Fruit fly (Drosophila melanogaster) whole organism, embryonic: ENCODE results near the gene CG42512.
A peak's percentile ranks its signal among the peaks of the same experiment; 100 is the strongest.

ENCODE experiments used
- Ada2b ChIP-seq: fragments of 200-800 bp; sonication (Bioruptor generic); IDR thresholded peaks from 2 replicates; pipeline ENCODE4 v1.3.6; 2022; ENCODE audit warnings: missing biosample characterization, missing genetic modification characterization
- Bdp1 ChIP-seq: fragments of 200-800 bp; sonication (Bioruptor generic); optimal IDR thresholded peaks from 3 replicates; lab custom pipeline; 2016; ENCODE audit warnings: missing biosample characterization, missing genetic modification characterization
- Bgb ChIP-seq: fragments of 200-800 bp; sonication (Bioruptor generic); IDR thresholded peaks from 2 replicates; pipeline ENCODE4 v1.3.6; 2022; ENCODE audit warnings: missing biosample characterization, missing genetic modification characterization; ENCODE audit not compliant: partially characterized antibody
- CG10209 ChIP-seq: fragments of 200-800 bp; sonication (Bioruptor generic); optimal IDR thresholded peaks from 3 replicates; lab custom pipeline; 2017; ENCODE audit warnings: missing biosample characterization, mild to moderate bottlenecking, missing genetic modification characterization, missing genetic modification reagents
- CG11093 ChIP-seq: fragments of 200-800 bp; sonication (Bioruptor generic); IDR thresholded peaks from 3 replicates; pipeline ENCODE4 v1.3.6; 2022; ENCODE audit warnings: missing biosample characterization, missing genetic modification characterization
- CG12071 ChIP-seq: fragments of 200-800 bp; sonication (Bioruptor generic); optimal IDR thresholded peaks from 3 replicates; lab custom pipeline; 2018; ENCODE audit warnings: missing biosample characterization, mild to moderate bottlenecking, missing genetic modification characterization
- CG12155 ChIP-seq: fragments of 200-800 bp; sonication (Bioruptor generic); optimal IDR thresholded peaks from 3 replicates; lab custom pipeline; 2016; ENCODE audit warnings: missing biosample characterization, missing genetic modification characterization
- CG14860 ChIP-seq: fragments of 200-800 bp; sonication (Bioruptor generic); IDR thresholded peaks from 3 replicates; pipeline ENCODE4 v1.3.6; 2022; ENCODE audit warnings: missing biosample characterization, missing genetic modification characterization; ENCODE audit not compliant: partially characterized antibody
- CG16779 ChIP-seq: fragments of 200-800 bp; sonication (Bioruptor generic); IDR thresholded peaks from 2 replicates; pipeline ENCODE4 v1.3.6; 2022; ENCODE audit warnings: missing biosample characterization, missing genetic modification characterization
- CG2875 ChIP-seq: fragments of 200-800 bp; sonication (Bioruptor generic); optimal IDR thresholded peaks from 2 replicates; lab custom pipeline; 2017; ENCODE audit warnings: missing biosample characterization, mild to moderate bottlenecking, missing genetic modification characterization, missing genetic modification reagents
- CG3838 ChIP-seq: fragments of 200-800 bp; sonication (Bioruptor generic); optimal IDR thresholded peaks from 3 replicates; lab custom pipeline; 2016; ENCODE audit warnings: missing biosample characterization, missing genetic modification characterization
- CG4360 ChIP-seq: fragments of 200-800 bp; sonication (Bioruptor generic); IDR thresholded peaks from 2 replicates; pipeline ENCODE4 v1.3.6; 2022; ENCODE audit warnings: missing biosample characterization, missing genetic modification characterization
- CG5953 ChIP-seq: fragments of 200-800 bp; sonication (Bioruptor generic); IDR thresholded peaks from 2 replicates; pipeline ENCODE4 v1.3.6; 2022; ENCODE audit warnings: missing biosample characterization, missing genetic modification characterization
- CG6654 ChIP-seq: fragments of 200-800 bp; sonication (Bioruptor generic); optimal IDR thresholded peaks from 2 replicates; lab custom pipeline; 2017; ENCODE audit warnings: missing biosample characterization, mild to moderate bottlenecking, missing genetic modification characterization
- CG6683 ChIP-seq: fragments of 200-800 bp; sonication (Bioruptor generic); optimal IDR thresholded peaks from 2 replicates; lab custom pipeline; 2017; ENCODE audit warnings: missing biosample characterization, mild to moderate bottlenecking, missing genetic modification characterization, missing genetic modification reagents
- CG7556 ChIP-seq: fragments of 200-800 bp; sonication (Bioruptor generic); optimal IDR thresholded peaks from 2 replicates; lab custom pipeline; 2017; ENCODE audit warnings: missing biosample characterization, mild to moderate bottlenecking, missing genetic modification characterization
- CG8478 ChIP-seq: fragments of >200 bp; optimal IDR thresholded peaks from 2 replicates; lab custom pipeline; 2018
- CG8765 ChIP-seq: fragments of 200-800 bp; sonication (Bioruptor generic); IDR thresholded peaks from 2 replicates; pipeline ENCODE4 v1.3.6; 2022; ENCODE audit warnings: missing biosample characterization, missing genetic modification characterization
- CG8944 ChIP-seq: fragments of 200-800 bp; sonication (Bioruptor generic); optimal IDR thresholded peaks from 3 replicates; lab custom pipeline; 2016; ENCODE audit warnings: missing biosample characterization, missing genetic modification characterization
- CG9932 ChIP-seq: fragments of 200-800 bp; sonication (Bioruptor generic); IDR thresholded peaks from 2 replicates; pipeline ENCODE4 v1.3.6; 2022; ENCODE audit warnings: missing biosample characterization, missing genetic modification characterization
- CTCF ChIP-seq: fragments of 200-800 bp; sonication (Bioruptor generic); optimal IDR thresholded peaks from 2 replicates; lab custom pipeline; 2017; ENCODE audit warnings: missing biosample characterization, mild to moderate bottlenecking, missing genetic modification characterization, moderate library complexity
- Camta ChIP-seq: fragments of 200-800 bp; sonication (Bioruptor generic); optimal IDR thresholded peaks from 2 replicates; lab custom pipeline; 2016; ENCODE audit warnings: missing biosample characterization, missing genetic modification characterization
- CoRest ChIP-seq: fragments of 200-800 bp; sonication (Bioruptor generic); optimal IDR thresholded peaks from 3 replicates; lab custom pipeline; 2018; ENCODE audit warnings: missing biosample characterization, mild to moderate bottlenecking, missing genetic modification characterization, moderate library complexity
- Dll ChIP-seq: fragments of 200-800 bp; sonication (Bioruptor generic); IDR thresholded peaks from 4 replicates; pipeline ENCODE4 v1.3.6; 2022; ENCODE audit warnings: missing biosample characterization, missing genetic modification characterization; ENCODE audit not compliant: partially characterized antibody
- Doc3 ChIP-seq: fragments of 200-800 bp; sonication (Bioruptor generic); IDR thresholded peaks from 3 replicates; pipeline ENCODE4 v1.3.6; 2022; ENCODE audit warnings: missing biosample characterization, missing genetic modification characterization; ENCODE audit not compliant: partially characterized antibody
- Dref ChIP-seq: fragments of 200-800 bp; sonication (Bioruptor generic); IDR thresholded peaks from 2 replicates; pipeline ENCODE4 v1.3.6; 2022; ENCODE audit warnings: missing biosample characterization, missing genetic modification characterization
- E2f1 ChIP-seq: fragments of 200-800 bp; sonication (Bioruptor generic); IDR thresholded peaks from 2 replicates; pipeline ENCODE4 v1.3.6; 2022; ENCODE audit warnings: missing biosample characterization, missing genetic modification characterization
- E2f2 ChIP-seq: fragments of 200-800 bp; sonication (Bioruptor generic); IDR thresholded peaks from 2 replicates; pipeline ENCODE4 v1.3.6; 2022; ENCODE audit warnings: missing biosample characterization, missing genetic modification characterization
- Gsc ChIP-seq: fragments of 200-800 bp; sonication (Bioruptor generic); IDR thresholded peaks from 2 replicates; pipeline ENCODE4 v1.3.6; 2022; ENCODE audit warnings: missing biosample characterization, missing genetic modification characterization
- Hmx ChIP-seq: fragments of 200-800 bp; sonication (Bioruptor generic); optimal IDR thresholded peaks from 2 replicates; lab custom pipeline; 2016; ENCODE audit warnings: missing biosample characterization, missing genetic modification characterization
- NK7.1 ChIP-seq: fragments of 200-800 bp; sonication (Bioruptor generic); optimal IDR thresholded peaks from 3 replicates; lab custom pipeline; 2016; ENCODE audit warnings: missing biosample characterization, missing genetic modification characterization
- Pdp1 ChIP-seq, 2 experiments: fragments of 200-800 bp; sonication (Bioruptor generic); optimal IDR thresholded peaks; 3 replicates each; lab custom pipeline; 2016; ENCODE audit warnings: missing biosample characterization in 2 of 2, missing genetic modification characterization in 2 of 2, mild to moderate bottlenecking in 1 of 2, moderate library complexity in 1 of 2
- Ssrp ChIP-seq: fragments of 200-800 bp; sonication (Bioruptor generic); optimal IDR thresholded peaks from 2 replicates; lab custom pipeline; 2018; ENCODE audit warnings: missing biosample characterization, mild to moderate bottlenecking, missing genetic modification characterization, moderate library complexity
- Taf1 ChIP-seq: fragments of 200-800 bp; sonication (Bioruptor generic); IDR thresholded peaks from 2 replicates; pipeline ENCODE4 v1.3.6; 2022; ENCODE audit warnings: missing biosample characterization, missing genetic modification characterization
- Vsx1 ChIP-seq: fragments of 200-800 bp; sonication (Bioruptor generic); optimal IDR thresholded peaks from 2 replicates; lab custom pipeline; 2017; ENCODE audit warnings: missing biosample characterization, mild to moderate bottlenecking, missing genetic modification characterization, missing genetic modification reagents
- Xrp1 ChIP-seq: fragments of 200-800 bp; sonication (Bioruptor generic); IDR thresholded peaks from 2 replicates; pipeline ENCODE4 v1.3.6; 2022; ENCODE audit warnings: missing biosample characterization, missing genetic modification characterization
- cas ChIP-seq: fragments of 200-800 bp; sonication (Bioruptor generic); IDR thresholded peaks from 2 replicates; pipeline ENCODE4 v1.3.6; 2022; ENCODE audit warnings: missing biosample characterization, missing genetic modification characterization
- caup ChIP-seq: fragments of 200-800 bp; sonication (Bioruptor generic); optimal IDR thresholded peaks from 3 replicates; lab custom pipeline; 2017; ENCODE audit warnings: missing biosample characterization, mild to moderate bottlenecking, missing genetic modification characterization, moderate library complexity; ENCODE audit not compliant: severe bottlenecking
- dpn ChIP-seq, 2 experiments: fragments of 200-800 bp; sonication (Bioruptor generic); optimal IDR thresholded peaks; 3 replicates each; lab custom pipeline; 2016; ENCODE audit warnings: missing biosample characterization in 2 of 2, missing genetic modification characterization in 2 of 2
- fd96Cb ChIP-seq: fragments of 200-800 bp; sonication (Bioruptor generic); optimal IDR thresholded peaks from 2 replicates; lab custom pipeline; 2018; ENCODE audit warnings: missing biosample characterization, mild to moderate bottlenecking, missing genetic modification characterization, moderate library complexity
- grn ChIP-seq: fragments of 200-800 bp; sonication (Bioruptor generic); optimal IDR thresholded peaks from 3 replicates; lab custom pipeline; 2017; ENCODE audit warnings: missing biosample characterization, missing genetic modification characterization
- inv ChIP-seq: fragments of 200-800 bp; sonication (Bioruptor generic); IDR thresholded peaks from 2 replicates; pipeline ENCODE4 v1.3.6; 2022; ENCODE audit warnings: missing biosample characterization, missing genetic modification characterization; ENCODE audit not compliant: partially characterized antibody
- nom ChIP-seq: fragments of 200-800 bp; sonication (Bioruptor generic); optimal IDR thresholded peaks from 2 replicates; lab custom pipeline; 2017; ENCODE audit warnings: missing biosample characterization, missing genetic modification characterization, mild to moderate bottlenecking, moderate library complexity, missing genetic modification reagents
- sima ChIP-seq: fragments of 200-800 bp; sonication (Bioruptor generic); optimal IDR thresholded peaks from 2 replicates; lab custom pipeline; 2016; ENCODE audit warnings: missing biosample characterization, missing genetic modification characterization
- sna ChIP-seq: fragments of 200-800 bp; sonication (Bioruptor generic); IDR thresholded peaks from 2 replicates; pipeline ENCODE4 v1.3.6; 2022; ENCODE audit warnings: missing biosample characterization, missing genetic modification characterization; ENCODE audit not compliant: partially characterized antibody
- ssp ChIP-seq: fragments of 200-800 bp; sonication (Bioruptor generic); IDR thresholded peaks from 2 replicates; pipeline ENCODE4 v1.3.6; 2022; ENCODE audit warnings: missing biosample characterization, missing genetic modification characterization
- tin ChIP-seq: fragments of 200-800 bp; sonication (Bioruptor generic); optimal IDR thresholded peaks from 3 replicates; lab custom pipeline; 2016; ENCODE audit warnings: missing biosample characterization, missing genetic modification characterization
- tna ChIP-seq: fragments of 200-800 bp; sonication (Bioruptor generic); IDR thresholded peaks from 2 replicates; pipeline ENCODE4 v1.3.6; 2022; ENCODE audit warnings: missing biosample characterization, missing genetic modification characterization; ENCODE audit not compliant: partially characterized antibody
- twi ChIP-seq: fragments of 200-800 bp; optimal IDR thresholded peaks from 2 replicates; lab custom pipeline; 2019; ENCODE audit warnings: missing biosample characterization, mild to moderate bottlenecking, missing genetic modification characterization, moderate library complexity
- zen ChIP-seq: fragments of 200-800 bp; sonication (Bioruptor generic); optimal IDR thresholded peaks from 3 replicates; lab custom pipeline; 2018; ENCODE audit warnings: missing biosample characterization, mild to moderate bottlenecking, missing genetic modification characterization, moderate library complexity
- zfh1 ChIP-seq: fragments of 200-800 bp; sonication (Bioruptor generic); IDR thresholded peaks from 3 replicates; pipeline ENCODE4 v1.3.6; 2022; ENCODE audit warnings: missing biosample characterization, missing genetic modification characterization

CG42512 gene

dm6 chrX:16644535-16645131, 6.5 kb upstream of the CG42512 start (continued):
- TF ChIP-seq Gsc (GFP tag; lab: Robert Waterston, UW) (no peak), tin (GFP tag; lab: Kevin White, UChicago) (no peak), Taf1 (no peak), CG8478 (no peak), CG12155 (GFP tag; lab: Kevin White, UChicago) (no peak), E2f1 (GFP tag; lab: Robert Waterston, UW) (no peak), cas (GFP tag; lab: Robert Waterston, UW) (no peak), CoRest (tag; lab: Kevin White, UChicago) (peak; percentile 6), CG10209 (GFP tag; lab: Kevin White, UChicago) (peak; percentile 71), Ssrp (tag; lab: Kevin White, UChicago) (no peak), twi (tag; lab: Kevin White, UChicago) (peak; percentile 24), NK7.1 (no peak), tna (GFP tag; lab: Robert Waterston, UW) (no peak), Dref (no peak), Bdp1 (GFP tag; lab: Kevin White, UChicago) (peak; percentile 28), inv (GFP tag; lab: Robert Waterston, UW) (no peak), Vsx1 (peak; percentile 61), grn (peak; percentile 87), CG6654 (GFP tag; lab: Kevin White, UChicago) (no peak), CG3838 (GFP tag; lab: Kevin White, UChicago) (peak; percentile 53), Xrp1 (GFP tag; lab: Robert Waterston, UW) (peak; percentile 76), CG4360 (GFP tag; lab: Robert Waterston, UW) (no peak), CG6683 (no peak), Pdp1 (GFP tag; optimal IDR thresholded peaks at IDR 0.05; lab: Kevin White, UChicago) (peak in 1 of 2 experiments; percentile 41), Doc3 (no peak), CG11093 (GFP tag; lab: Robert Waterston, UW) (no peak), CG8944 (GFP tag; lab: Kevin White, UChicago) (no peak), Hmx (GFP tag; lab: Kevin White, UChicago) (no peak), CG9932 (GFP tag; lab: Robert Waterston, UW) (no peak), CG8765 (GFP tag; lab: Robert Waterston, UW) (0 out of 2 replicates have a peak, but pooled peaks have one; percentile 11), Ada2b (GFP tag; lab: Robert Waterston, UW) (no peak), zfh1 (GFP tag; lab: Robert Waterston, UW) (peak; percentile 34; the same call in 1 of the 3 replicates), nom (no peak), sima (GFP tag; lab: Kevin White, UChicago) (no peak), ssp (GFP tag; lab: Robert Waterston, UW) (no peak), Camta (GFP tag; lab: Kevin White, UChicago) (no peak), CG5953 (GFP tag; lab: Robert Waterston, UW) (0 out of 2 replicates have a peak, but pooled peaks have one; percentile 37), CG14860 (no peak), E2f2 (GFP tag; lab: Robert Waterston, UW) (peak; percentile 29; the same call in 1 of the 2 replicates), zen (peak; percentile 52), CTCF (GFP tag; lab: Kevin White, UChicago) (no peak), CG12071 (GFP tag; lab: Kevin White, UChicago) (peak; percentile 48), caup (GFP tag; lab: Kevin White, UChicago) (peak; percentile 20), CG16779 (no peak), dpn (GFP tag; optimal IDR thresholded peaks at IDR 0.05; lab: Kevin White, UChicago) (no peak), Dll (GFP tag; lab: Robert Waterston, UW) (0 out of 4 replicates have a peak, but pooled peaks have one; percentile 14), fd96Cb (tag; lab: Kevin White, UChicago) (no peak), Bgb (GFP tag; lab: Robert Waterston, UW) (no peak), sna (GFP tag; lab: Robert Waterston, UW) (no peak), CG2875 (GFP tag; lab: Kevin White, UChicago) (peak; percentile 80), CG7556 (GFP tag; lab: Kevin White, UChicago) (peak; percentile 43)
